Fruit fly (Drosophila melanogaster) Kc167 (cell line): Measurements from ENCODE around the gene CG15239.

Source experiments
- Myc ChIP-seq: fragments of >200 bp; optimal IDR thresholded peaks from 2 replicates; lab custom pipeline; 2017; ENCODE audit warnings: missing external identifiers
- Sin3A ChIP-seq: fragments of >200 bp; optimal IDR thresholded peaks from 2 replicates; lab custom pipeline; 2018; ENCODE audit warnings: missing external identifiers
- h ChIP-seq: fragments of >200 bp; optimal IDR thresholded peaks from 3 replicates; lab custom pipeline; 2018; ENCODE audit warnings: missing external identifiers
- insv ChIP-seq: fragments of >200 bp; optimal IDR thresholded peaks from 3 replicates; lab custom pipeline; 2018; ENCODE audit warnings: missing external identifiers
- psq ChIP-seq: fragments of >200 bp; optimal IDR thresholded peaks from 2 replicates; lab custom pipeline; 2017; ENCODE audit warnings: missing external identifiers
- ttk ChIP-seq: sonication (Bioruptor generic); optimal IDR thresholded peaks from 2 replicates; lab custom pipeline; 2017; ENCODE audit warnings: missing external identifiers

The CG15239 gene

dm6 chrX:3886751-3887150, 2.8 kb downstream of the CG15239 start:
- TF ChIP-seq ttk (no peak), Sin3A (lab: Kevin White, UChicago) (no peak), insv (lab: Kevin White, UChicago) (no peak), h (no peak), Myc (lab: Kevin White, UChicago) (no peak), psq (lab: Kevin White, UChicago) (no peak)

dm6 chrX:3887606-3888216, 3.7 kb downstream of the CG15239 start:
- TF ChIP-seq Myc (lab: Kevin White, UChicago) (no peak), Sin3A (lab: Kevin White, UChicago) (no peak), h (no peak), insv (lab: Kevin White, UChicago) (no peak), psq (lab: Kevin White, UChicago) (no peak), ttk (no peak)

- TF ChIP-seq ttk = no peak
- no peak for TF ChIP-seq Myc (lab: Kevin White, UChicago)
- no peak for TF ChIP-seq h
- TF ChIP-seq insv (lab: Kevin White, UChicago) = no peak
- no peak for TF ChIP-seq psq (lab: Kevin White, UChicago)
- TF ChIP-seq Sin3A (lab: Kevin White, UChicago) = no peak
These were observed 18.0 kb downstream of the CG15239 start for dm6 chrX:3901926-3902325.

dm6 chrX:3928520-3928919, 44.6 kb downstream of the CG15239 start:
- no peak for TF ChIP-seq Myc (lab: Kevin White, UChicago)
- TF ChIP-seq ttk = no peak
- TF ChIP-seq Sin3A (lab: Kevin White, UChicago) = no peak
- TF ChIP-seq psq (lab: Kevin White, UChicago) = no peak
- TF ChIP-seq insv (lab: Kevin White, UChicago) = no peak
- TF ChIP-seq h = no peak

dm6 chrX:3930528-3931251, 46.7 kb downstream of the CG15239 start, which contains the start of gene CG42541:
CG42541 (minus strand) TSS chrX:3930578.
- no peak for TF ChIP-seq h
- no peak for TF ChIP-seq Sin3A (lab: Kevin White, UChicago)
- no peak for TF ChIP-seq Myc (lab: Kevin White, UChicago)
- TF ChIP-seq insv (lab: Kevin White, UChicago) = no peak
- no peak for TF ChIP-seq ttk
- TF ChIP-seq psq (lab: Kevin White, UChicago) = no peak

dm6 chrX:3931669-3932068, 47.7 kb downstream of the CG15239 start:
- TF ChIP-seq h = no peak
- TF ChIP-seq insv (lab: Kevin White, UChicago) = no peak
- no peak for TF ChIP-seq Sin3A (lab: Kevin White, UChicago)

dm6 chrX:3936174-3936573, 52.2 kb downstream of the CG15239 start, which contains the start of the genes CG2938 and Glos:
CG2938 (minus strand) TSS chrX:3936469.
Glos (plus strand) TSS chrX:3936517.
- no peak for TF ChIP-seq Sin3A (lab: Kevin White, UChicago)
- no peak for TF ChIP-seq insv (lab: Kevin White, UChicago)
- no peak for TF ChIP-seq Myc (lab: Kevin White, UChicago)
- TF ChIP-seq psq (lab: Kevin White, UChicago) = no peak
- TF ChIP-seq h = no peak
- no peak for TF ChIP-seq ttk
